Fruit fly (Drosophila melanogaster) whole organism, embryonic: ENCODE data around the gene yellow-e3.

ENCODE experiments used
- Adf1 ChIP-seq: fragments of 200-800 bp; sonication (Bioruptor generic); IDR thresholded peaks from 2 replicates; pipeline ENCODE4 v1.3.6; 2022; ENCODE audit warnings: missing biosample characterization, missing genetic modification characterization
- Atf6 ChIP-seq: fragments of 200-800 bp; sonication (Bioruptor generic); IDR thresholded peaks from 2 replicates; pipeline ENCODE4 v1.3.6; 2022; ENCODE audit warnings: missing biosample characterization, missing genetic modification characterization
- Awh ChIP-seq: fragments of 200-800 bp; sonication (Bioruptor generic); IDR thresholded peaks from 2 replicates; pipeline ENCODE4, ENCODE4 v1.3.6; 2022; ENCODE audit warnings: missing biosample characterization, missing genetic modification characterization
- B-H2 ChIP-seq: fragments of 200-800 bp; sonication (Bioruptor generic); optimal IDR thresholded peaks from 2 replicates; lab custom pipeline; 2018; ENCODE audit warnings: missing biosample characterization, mild to moderate bottlenecking, missing genetic modification characterization
- CG1024 ChIP-seq: fragments of 200-800 bp; sonication (Bioruptor generic); IDR thresholded peaks from 2 replicates; pipeline ENCODE4 v1.3.6; 2022; ENCODE audit warnings: missing biosample characterization, missing genetic modification characterization
- CG12659 ChIP-seq: fragments of 200-800 bp; sonication (Bioruptor generic); optimal IDR thresholded peaks from 3 replicates; lab custom pipeline; 2017; ENCODE audit warnings: mild to moderate bottlenecking, missing biosample characterization, missing genetic modification reagents, missing genetic modification characterization
- CG14050 ChIP-seq: fragments of 200-800 bp; sonication (Bioruptor generic); IDR thresholded peaks from 3 replicates; pipeline ENCODE4 v1.3.6; 2022; ENCODE audit warnings: missing biosample characterization, missing genetic modification characterization
- CG1529 ChIP-seq: fragments of 200-800 bp; sonication (Bioruptor generic); optimal IDR thresholded peaks from 3 replicates; lab custom pipeline; 2018; ENCODE audit warnings: missing biosample characterization, missing genetic modification characterization
- CG1792 ChIP-seq: fragments of 200-800 bp; sonication (Bioruptor generic); optimal IDR thresholded peaks from 2 replicates; lab custom pipeline; 2016; ENCODE audit warnings: missing biosample characterization, missing genetic modification characterization
- CG18011 ChIP-seq: fragments of 200-800 bp; sonication (Bioruptor generic); optimal IDR thresholded peaks from 2 replicates; lab custom pipeline; 2017; ENCODE audit warnings: missing biosample characterization, missing genetic modification characterization, mild to moderate bottlenecking, moderate library complexity, missing genotype
- CG18262 ChIP-seq: fragments of 200-800 bp; optimal IDR thresholded peaks from 3 replicates; lab custom pipeline; 2019; ENCODE audit warnings: missing biosample characterization, mild to moderate bottlenecking, missing genetic modification characterization, moderate library complexity
- CG18599 ChIP-seq: fragments of 200-800 bp; sonication (Bioruptor generic); optimal IDR thresholded peaks from 3 replicates; lab custom pipeline; 2017; ENCODE audit warnings: missing biosample characterization, missing genetic modification characterization, mild to moderate bottlenecking, moderate library complexity, missing genetic modification reagents
- CG32767 ChIP-seq: fragments of 200-800 bp; sonication (Bioruptor generic); IDR thresholded peaks from 2 replicates; pipeline ENCODE4 v1.3.6; 2022; ENCODE audit warnings: missing biosample characterization, missing genetic modification characterization
- CG4820 ChIP-seq: fragments of 200-800 bp; sonication (Bioruptor generic); optimal IDR thresholded peaks from 3 replicates; lab custom pipeline; 2016; ENCODE audit warnings: missing biosample characterization, missing genetic modification characterization
- CG8281 ChIP-seq: fragments of 200-800 bp; sonication (Bioruptor generic); optimal IDR thresholded peaks from 2 replicates; lab custom pipeline; 2018; ENCODE audit warnings: missing biosample characterization, mild to moderate bottlenecking, missing genetic modification characterization, moderate library complexity
- CG8359 ChIP-seq: fragments of 200-800 bp; sonication (Bioruptor generic); optimal IDR thresholded peaks from 2 replicates; lab custom pipeline; 2017; ENCODE audit warnings: missing biosample characterization, mild to moderate bottlenecking, missing genetic modification characterization, borderline replicate concordance
- CG8388 ChIP-seq: fragments of 200-800 bp; sonication (Bioruptor generic); optimal IDR thresholded peaks from 2 replicates; lab custom pipeline; 2019; ENCODE audit warnings: missing biosample characterization, mild to moderate bottlenecking, missing genetic modification characterization, moderate library complexity
- CG9437 ChIP-seq: fragments of 200-800 bp; sonication (Bioruptor generic); optimal IDR thresholded peaks from 2 replicates; lab custom pipeline; 2018; ENCODE audit warnings: missing biosample characterization, mild to moderate bottlenecking, missing genetic modification characterization
- CG9797 ChIP-seq: fragments of 200-800 bp; sonication (Bioruptor generic); optimal IDR thresholded peaks from 3 replicates; lab custom pipeline; 2018; ENCODE audit warnings: missing biosample characterization, mild to moderate bottlenecking, missing genetic modification characterization
- Ets65A ChIP-seq: fragments of 200-800 bp; sonication (Bioruptor generic); peaks from one replicate; lab custom pipeline; 2016; ENCODE audit warnings: missing biosample characterization, missing genetic modification characterization
- Fer1 ChIP-seq: fragments of 200-800 bp; sonication (Bioruptor generic); optimal IDR thresholded peaks from 2 replicates; lab custom pipeline; 2017; ENCODE audit warnings: missing biosample characterization, mild to moderate bottlenecking, missing genetic modification characterization
- H15 ChIP-seq: fragments of 200-800 bp; sonication (Bioruptor generic); IDR thresholded peaks from 3 replicates; pipeline ENCODE4 v1.3.6; 2022; ENCODE audit warnings: missing biosample characterization, missing genetic modification characterization
- HLH4C ChIP-seq: fragments of 200-800 bp; sonication (Bioruptor generic); IDR thresholded peaks from 3 replicates; pipeline ENCODE4 v1.3.6; 2022; ENCODE audit warnings: missing biosample characterization, missing genetic modification characterization; ENCODE audit not compliant: partially characterized antibody
- Hr78 ChIP-seq, 2 experiments: fragments of 200-800 bp in 1 of 2; fragments of >200 bp in 1 of 2; sonication (Bioruptor generic) in 1 of 2; optimal IDR thresholded peaks; 2 replicates each; lab custom pipeline; 2017 to 2019; ENCODE audit warnings: missing biosample characterization in 2 of 2, missing genetic modification characterization in 2 of 2, mild to moderate bottlenecking in 1 of 2, moderate library complexity in 1 of 2
- Hsf ChIP-seq: fragments of 200-800 bp; sonication (Bioruptor generic); optimal IDR thresholded peaks from 3 replicates; lab custom pipeline; 2016; ENCODE audit warnings: missing biosample characterization, missing genetic modification characterization
- Jarid2 ChIP-seq: fragments of 200-800 bp; sonication (Bioruptor generic); optimal IDR thresholded peaks from 3 replicates; lab custom pipeline; 2017; ENCODE audit warnings: mild to moderate bottlenecking, missing biosample characterization, missing genetic modification reagents, missing genetic modification characterization
- Lhr ChIP-seq: fragments of 200-800 bp; sonication (Bioruptor generic); optimal IDR thresholded peaks from 3 replicates; lab custom pipeline; 2017; ENCODE audit warnings: mild to moderate bottlenecking, missing biosample characterization, missing genetic modification reagents, missing genetic modification characterization
- Med ChIP-seq: fragments of 200-800 bp; sonication (Bioruptor generic); peaks from one replicate; lab custom pipeline; 2016; ENCODE audit warnings: missing biosample characterization, missing genetic modification characterization, mild to moderate bottlenecking, inconsistent platforms, moderate library complexity
- NC2β ChIP-seq: fragments of 200-800 bp; sonication (Bioruptor generic); optimal IDR thresholded peaks from 2 replicates; lab custom pipeline; 2016; ENCODE audit warnings: missing biosample characterization, missing genetic modification characterization
- NFAT ChIP-seq: fragments of 200-800 bp; sonication (Bioruptor generic); IDR thresholded peaks from 2 replicates; pipeline ENCODE4 v1.3.6; 2022; ENCODE audit warnings: missing biosample characterization, missing genetic modification characterization
- NK7.1 ChIP-seq: fragments of 200-800 bp; sonication (Bioruptor generic); optimal IDR thresholded peaks from 3 replicates; lab custom pipeline; 2016; ENCODE audit warnings: missing biosample characterization, missing genetic modification characterization
- Opbp ChIP-seq: fragments of 200-800 bp; sonication (Bioruptor generic); IDR thresholded peaks from 3 replicates; pipeline ENCODE4 v1.3.6; 2022; ENCODE audit warnings: missing biosample characterization, missing genetic modification characterization; ENCODE audit not compliant: partially characterized antibody
- Trl ChIP-seq, 3 experiments: fragments of >200 bp in 2 of 3; fragments of 200-800 bp in 1 of 3; sonication (Bioruptor generic) in 1 of 3; optimal IDR thresholded peaks; 2 replicates in 1 of 3; 3 replicates in 2 of 3; lab custom pipeline; 2016 to 2017; ENCODE audit warnings: missing biosample characterization in 1 of 3, missing genetic modification characterization in 1 of 3
- abd-A ChIP-seq: fragments of 200-800 bp; sonication (Bioruptor generic); optimal IDR thresholded peaks from 3 replicates; lab custom pipeline; 2019; ENCODE audit warnings: missing biosample characterization, mild to moderate bottlenecking, missing genetic modification characterization, moderate library complexity
- al ChIP-seq: fragments of 200-800 bp; sonication (Bioruptor generic); IDR thresholded peaks from 2 replicates; pipeline ENCODE4 v1.3.6; 2022; ENCODE audit warnings: missing biosample characterization, missing genetic modification characterization
- ase ChIP-seq: fragments of 200-800 bp; sonication (Bioruptor generic); IDR thresholded peaks from 3 replicates; pipeline ENCODE4 v1.3.6; 2022; ENCODE audit warnings: missing biosample characterization, missing genetic modification characterization
- chn ChIP-seq: fragments of 200-800 bp; sonication (Bioruptor generic); optimal IDR thresholded peaks from 2 replicates; lab custom pipeline; 2016; ENCODE audit warnings: missing biosample characterization, missing genetic modification characterization
- da ChIP-seq: fragments of 200-800 bp; sonication (Bioruptor generic); optimal IDR thresholded peaks from 2 replicates; lab custom pipeline; 2016; ENCODE audit warnings: missing biosample characterization, missing genetic modification characterization
- dan ChIP-seq: fragments of 200-800 bp; sonication (Bioruptor generic); IDR thresholded peaks from 2 replicates; pipeline ENCODE4 v1.3.6; 2022; ENCODE audit warnings: missing biosample characterization, missing genetic modification characterization
- ems ChIP-seq: fragments of 200-800 bp; sonication (Bioruptor generic); optimal IDR thresholded peaks from 3 replicates; lab custom pipeline; 2016; ENCODE audit warnings: missing biosample characterization, missing genetic modification characterization
- jumu ChIP-seq: fragments of 200-800 bp; sonication (Bioruptor generic); optimal IDR thresholded peaks from 3 replicates; lab custom pipeline; 2016; ENCODE audit warnings: missing biosample characterization, missing genetic modification characterization
- ken ChIP-seq: fragments of 200-800 bp; sonication (Bioruptor generic); IDR thresholded peaks from 3 replicates; pipeline ENCODE4 v1.3.6; 2022; ENCODE audit warnings: missing biosample characterization, missing genetic modification characterization
- knrl ChIP-seq: fragments of 200-800 bp; sonication (Bioruptor generic); IDR thresholded peaks from 3 replicates; pipeline ENCODE4 v1.3.6; 2022; ENCODE audit warnings: missing biosample characterization, missing genetic modification characterization; ENCODE audit not compliant: partially characterized antibody
- lbe ChIP-seq: fragments of 200-800 bp; sonication (Bioruptor generic); optimal IDR thresholded peaks from 2 replicates; lab custom pipeline; 2016; ENCODE audit warnings: missing biosample characterization, mild to moderate bottlenecking, missing genetic modification characterization
- pan ChIP-seq, 4 experiments: fragments of >200 bp in 3 of 4; fragments of 200-800 bp in 1 of 4; sonication (Bioruptor generic) in 1 of 4; optimal IDR thresholded peaks in 3 of 4; IDR thresholded peaks in 1 of 4; 2 replicates each; pipeline versions ENCODE4 v1.3.6 to Lab custom; 2017 to 2022; ENCODE audit warnings: missing biosample characterization in 2 of 4, missing genetic modification characterization in 2 of 4, mixed read lengths in 1 of 4
- sr ChIP-seq: fragments of 200-800 bp; sonication (Bioruptor generic); IDR thresholded peaks from 3 replicates; pipeline ENCODE4 v1.3.6; 2022; ENCODE audit warnings: missing biosample characterization, missing genetic modification characterization
- twi ChIP-seq: fragments of 200-800 bp; optimal IDR thresholded peaks from 2 replicates; lab custom pipeline; 2019; ENCODE audit warnings: missing biosample characterization, mild to moderate bottlenecking, missing genetic modification characterization, moderate library complexity
- vvl ChIP-seq: fragments of 200-800 bp; sonication (Bioruptor generic); IDR thresholded peaks from 2 replicates; pipeline ENCODE4 v1.3.6; 2022; ENCODE audit warnings: missing biosample characterization, missing genetic modification characterization
- wek ChIP-seq: fragments of 200-800 bp; sonication (Bioruptor generic); optimal IDR thresholded peaks from 3 replicates; lab custom pipeline; 2018; ENCODE audit warnings: missing biosample characterization, mild to moderate bottlenecking, missing genetic modification characterization, moderate library complexity
- wor ChIP-seq: fragments of 200-800 bp; sonication (Bioruptor generic); IDR thresholded peaks from 2 replicates; pipeline ENCODE4 v1.3.6; 2022; ENCODE audit warnings: missing biosample characterization, missing genetic modification characterization

The yellow-e3 gene

DNA sequence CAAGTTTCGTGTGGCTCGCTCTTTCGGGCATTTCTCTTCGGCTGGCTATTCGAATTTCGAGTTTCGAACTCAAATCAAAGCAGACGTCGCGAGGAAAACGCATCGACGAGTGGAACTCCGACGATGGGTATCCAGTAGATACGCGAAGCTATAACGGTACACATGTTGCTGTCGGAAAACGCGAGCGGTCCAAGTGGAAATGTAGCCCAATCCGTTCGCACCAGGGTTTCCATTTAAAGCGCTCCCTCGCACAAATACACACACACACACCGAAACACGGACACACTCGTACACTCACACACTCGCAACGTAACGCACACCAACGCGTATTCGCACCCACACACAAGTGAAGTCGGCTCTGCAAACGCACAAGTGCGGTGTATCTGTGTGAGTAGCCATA lies 45.7 kb upstream of the yellow-e3 start, which contains the start of gene side-IV:
side-IV (plus strand) TSS at position 253 of the 400 bp plus-strand sequence.
- TF ChIP-seq ems (GFP tag; lab: Kevin White, UChicago) (no peak), wor (GFP tag; lab: Robert Waterston, UW) (no peak), Awh (GFP tag; lab: Robert Waterston, UW) (no peak), CG1529 (GFP tag; lab: Kevin White, UChicago) (no peak), B-H2 (GFP tag; lab: Kevin White, UChicago) (no peak), CG18262 (tag; lab: Kevin White, UChicago) (no peak), knrl (GFP tag; lab: Robert Waterston, UW) (peak; percentile 17; the same call in 1 of the 3 replicates), ken (GFP tag; lab: Robert Waterston, UW) (peak; percentile 9; the same call in 1 of the 3 replicates), al (GFP tag; lab: Robert Waterston, UW) (no peak), CG1024 (GFP tag; lab: Robert Waterston, UW) (no peak), CG8388 (GFP tag; lab: Kevin White, UChicago) (no peak), CG8359 (peak; percentile 63), Ets65A (GFP tag; lab: Kevin White, UChicago) (no peak), CG9797 (no peak), ase (GFP tag; lab: Robert Waterston, UW) (no peak), CG9437 (GFP tag; lab: Kevin White, UChicago) (peak; percentile 0), Trl (optimal IDR thresholded peaks at IDR 0.05; lab: Kevin White, UChicago) (peak; percentile 49 to 50), Trl (GFP tag; optimal IDR thresholded peaks at IDR 0.05; lab: Kevin White, UChicago) (no peak), CG18011 (no peak), sr (0 out of 3 replicates have a peak, but pooled peaks have one; percentile 6), CG32767 (GFP tag; lab: Robert Waterston, UW) (peak; percentile 50), dan (GFP tag; lab: Robert Waterston, UW) (no peak), wek (GFP tag; lab: Kevin White, UChicago) (peak; percentile 37), Jarid2 (GFP tag; lab: Kevin White, UChicago) (peak; percentile 96), CG4820 (GFP tag; lab: Kevin White, UChicago) (no peak), CG18599 (peak; percentile 18), pan (optimal IDR thresholded peaks at IDR 0.05; lab: Kevin White, UChicago) (no peak), pan (GFP tag; optimal IDR thresholded peaks at IDR 0.05 in 1 of 2, IDR thresholded peaks at IDR 0.05 in 1 of 2) (peak in 1 of 2 experiments; percentile 26), vvl (GFP tag; lab: Robert Waterston, UW) (peak; percentile 56), da (no peak), chn (GFP tag; lab: Kevin White, UChicago) (no peak), Hsf (no peak), NFAT (GFP tag; lab: Robert Waterston, UW) (peak; percentile 27; the same call in 1 of the 2 replicates), CG14050 (GFP tag; lab: Robert Waterston, UW) (no peak), jumu (GFP tag; lab: Kevin White, UChicago) (no peak), NC2β (GFP tag; lab: Kevin White, UChicago) (no peak), Hr78 (GFP tag; optimal IDR thresholded peaks at IDR 0.05; lab: Kevin White, UChicago) (no peak), lbe (no peak), Med (GFP tag; lab: Kevin White, UChicago) (peak; percentile 88), Atf6 (GFP tag; lab: Robert Waterston, UW) (no peak), CG1792 (GFP tag; lab: Kevin White, UChicago) (no peak), HLH4C (GFP tag; lab: Robert Waterston, UW) (peak; percentile 43; the same call in 1 of the 3 replicates), CG12659 (GFP tag; lab: Kevin White, UChicago) (no peak), abd-A (tag; lab: Kevin White, UChicago) (peak; percentile 67), Fer1 (GFP tag; lab: Kevin White, UChicago) (no peak), Adf1 (GFP tag; lab: Robert Waterston, UW) (peak; percentile 38; the same call in 1 of the 2 replicates), NK7.1 (no peak), H15 (GFP tag; lab: Robert Waterston, UW) (0 out of 3 replicates have a peak, but pooled peaks have one; percentile 26), Opbp (peak; percentile 41; the same call in 2 of the 3 replicates), CG8281 (no peak), twi (peak; percentile 26), Lhr (GFP tag; lab: Kevin White, UChicago) (no peak)
